Worm (Caenorhabditis elegans): Measurements from ENCODE around the gene B0244.4.

The B0244.4 gene

DNA sequence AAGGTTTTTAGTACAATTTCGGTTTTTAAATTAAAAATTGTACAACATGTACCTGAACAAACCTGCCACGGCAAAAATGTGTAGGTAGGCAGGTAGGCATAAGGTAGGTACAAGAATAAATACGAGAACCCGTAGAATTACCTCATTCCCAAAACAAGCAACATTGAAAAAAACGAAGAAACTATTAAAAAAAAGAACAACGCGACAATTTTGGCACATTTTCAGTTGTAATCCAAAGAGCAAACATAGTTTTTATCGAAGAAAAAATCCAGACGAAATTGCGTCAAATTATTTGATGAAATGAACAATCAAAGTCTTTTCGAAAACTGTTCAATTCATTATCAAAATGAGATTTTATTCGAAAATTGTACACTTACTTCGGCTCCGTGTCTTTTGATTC lies 6.6 kb upstream of the B0244.4 start, which contains the start of gene B0244.16:
Gene B0244.16 (plus strand): TSS at position 301 of the 400 bp plus-strand sequence.
- no peak for TF ChIP-seq unc-62 (GFP tag; optimal IDR thresholded peaks at IDR 0.05)

DNA sequence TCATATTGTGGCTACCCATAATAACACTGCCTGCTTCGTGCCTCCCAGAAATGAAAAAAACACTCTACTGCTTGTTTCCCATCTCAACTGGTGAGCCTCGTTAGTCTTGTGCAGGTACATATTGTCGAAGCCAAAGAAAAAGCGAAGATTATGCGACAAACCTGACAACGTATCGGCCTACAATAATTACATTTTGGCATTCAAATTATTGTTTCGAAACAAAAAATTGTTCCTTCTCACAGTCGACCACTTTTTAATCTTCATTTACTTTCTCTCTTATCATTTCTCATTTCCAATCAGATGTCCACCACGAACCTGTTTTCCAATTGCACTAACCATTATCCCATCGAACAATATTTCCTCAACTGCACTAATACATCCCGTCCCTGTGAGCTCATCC lies 4.2 kb upstream of the B0244.4 start, which contains the start of gene B0244.15:
Gene B0244.15 (plus strand): TSS at position 301 of the 400 bp plus-strand sequence.
- no peak for TF ChIP-seq unc-62 (GFP tag; optimal IDR thresholded peaks at IDR 0.05)

ce11 chrIII:5744579-5744978 lies 2.7 kb upstream of the B0244.4 start, which contains the start of gene B0244.5:
Gene B0244.5 (plus strand): TSS chrIII:5744879.
- no peak for TF ChIP-seq unc-62 (GFP tag; optimal IDR thresholded peaks at IDR 0.05)

DNA sequence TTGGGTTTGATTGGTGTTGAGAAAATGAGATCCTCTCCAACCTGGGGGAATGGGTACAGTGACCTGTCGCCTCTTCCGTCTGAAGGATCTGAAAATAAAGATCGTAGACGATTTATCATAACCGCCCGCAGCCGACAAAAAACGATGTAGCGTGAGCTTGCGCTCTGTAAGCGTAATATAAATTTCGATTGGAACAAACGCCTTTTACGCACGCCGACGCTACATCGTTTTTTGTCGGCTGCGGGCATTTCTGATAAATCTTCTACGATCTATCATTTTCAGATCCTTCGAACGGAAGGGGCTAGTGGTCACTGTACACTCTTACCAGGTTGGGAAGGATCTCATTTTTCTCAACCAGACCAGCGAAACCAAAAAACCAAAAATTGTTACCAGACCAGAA lies 1.1 kb downstream of the B0244.4 start:
- no peak for TF ChIP-seq unc-62 (GFP tag; optimal IDR thresholded peaks at IDR 0.05)

- no peak for TF ChIP-seq unc-62 (GFP tag; optimal IDR thresholded peaks at IDR 0.05)
Observed at ce11 chrIII:5750503-5750902, 3.2 kb downstream of the B0244.4 start.

- no peak for TF ChIP-seq unc-62 (GFP tag; optimal IDR thresholded peaks at IDR 0.05)
Observed at ce11 chrIII:5755204-5755603, 7.9 kb downstream of the B0244.4 start, which contains the start of gene ida-1. Gene ida-1 (plus strand): TSS chrIII:5755539.

DNA sequence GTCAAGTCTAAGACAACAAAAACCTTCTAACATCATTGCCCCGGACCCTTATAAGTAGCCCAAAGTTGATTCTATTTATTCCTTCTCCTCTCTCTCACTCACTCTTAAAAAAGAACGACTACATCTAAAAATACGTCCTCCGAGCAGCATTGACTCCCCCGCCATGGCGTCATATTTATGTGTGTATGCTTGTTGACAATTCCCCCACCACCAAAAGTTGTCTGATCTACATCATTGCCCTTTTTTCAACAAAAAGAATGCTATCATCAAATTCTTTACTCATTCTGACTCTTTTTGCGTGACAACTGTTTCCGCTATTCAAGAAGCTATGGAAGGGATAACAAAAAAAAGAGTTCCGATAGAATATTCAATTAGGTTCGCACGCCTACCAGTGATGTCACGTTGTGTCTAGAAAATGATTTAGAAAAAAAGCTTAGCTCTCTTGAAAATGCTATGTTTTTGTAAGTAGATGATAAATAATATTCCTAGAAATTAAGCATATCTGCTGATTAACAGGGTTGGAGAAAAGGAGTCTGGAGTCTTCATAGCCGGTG lies 10.3 kb downstream of the B0244.4 start:
- no peak for TF ChIP-seq unc-62 (GFP tag; optimal IDR thresholded peaks at IDR 0.05)

- no peak for TF ChIP-seq unc-62 (GFP tag; optimal IDR thresholded peaks at IDR 0.05)
Observed at ce11 chrIII:5758519-5759099, 11.3 kb downstream of the B0244.4 start.

- no peak for TF ChIP-seq unc-62 (GFP tag; optimal IDR thresholded peaks at IDR 0.05)
Observed at ce11 chrIII:5760721-5761120, 13.4 kb downstream of the B0244.4 start.

- TF ChIP-seq unc-62 (GFP tag; optimal IDR thresholded peaks at IDR 0.05), result no peak
Observed at ce11 chrIII:5761886-5762285, 14.6 kb downstream of the B0244.4 start.

- TF ChIP-seq unc-62 (GFP tag; optimal IDR thresholded peaks at IDR 0.05), result no peak
Observed at ce11 chrIII:5763988-5764387, 16.7 kb downstream of the B0244.4 start.

- no peak for TF ChIP-seq unc-62 (GFP tag; optimal IDR thresholded peaks at IDR 0.05)
Observed at ce11 chrIII:5769726-5770235, 22.5 kb downstream of the B0244.4 start, which contains the start of gene cutl-23. Gene cutl-23 (plus strand): TSS chrIII:5770185.

ce11 chrIII:5782080-5782479 lies 34.8 kb downstream of the B0244.4 start:
- TF ChIP-seq unc-62 (GFP tag; optimal IDR thresholded peaks at IDR 0.05), result no peak

ce11 chrIII:5785273-5785929 lies 38.1 kb downstream of the B0244.4 start, which contains the start of gene Y37B11A.3:
Gene Y37B11A.3 (minus strand): TSS chrIII:5785323.
- no peak for TF ChIP-seq unc-62 (GFP tag; optimal IDR thresholded peaks at IDR 0.05)

DNA sequence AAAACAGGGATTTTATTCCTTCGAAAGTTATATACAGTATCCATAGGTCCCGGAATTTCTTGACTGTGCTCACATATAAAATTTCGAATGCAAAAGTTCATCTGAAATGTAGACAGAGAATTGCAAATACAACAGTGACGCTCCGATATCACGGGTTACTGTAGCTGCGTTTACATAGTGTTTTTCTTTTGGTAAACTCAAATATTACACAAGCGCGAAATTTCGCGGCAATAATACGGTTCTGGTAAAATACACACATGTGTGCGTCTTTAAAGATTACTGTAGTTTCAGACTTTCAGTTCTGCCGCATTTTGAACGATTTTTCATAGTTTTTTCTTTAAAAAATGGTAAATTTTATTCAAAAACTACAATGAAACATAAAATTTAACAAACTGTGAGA lies 43.3 kb downstream of the B0244.4 start, which contains the start of gene rev-3:
Gene rev-3 (minus strand): TSS at position 101 of the 400 bp plus-strand sequence.
- TF ChIP-seq unc-62 (GFP tag; optimal IDR thresholded peaks at IDR 0.05), result no peak

- no peak for TF ChIP-seq unc-62 (GFP tag; optimal IDR thresholded peaks at IDR 0.05)
Observed at ce11 chrIII:5794982-5795381, 47.7 kb downstream of the B0244.4 start.
